Fruit fly (Drosophila melanogaster): Measurements from ENCODE around the gene ACXD.

Gene ACXD

DNA sequence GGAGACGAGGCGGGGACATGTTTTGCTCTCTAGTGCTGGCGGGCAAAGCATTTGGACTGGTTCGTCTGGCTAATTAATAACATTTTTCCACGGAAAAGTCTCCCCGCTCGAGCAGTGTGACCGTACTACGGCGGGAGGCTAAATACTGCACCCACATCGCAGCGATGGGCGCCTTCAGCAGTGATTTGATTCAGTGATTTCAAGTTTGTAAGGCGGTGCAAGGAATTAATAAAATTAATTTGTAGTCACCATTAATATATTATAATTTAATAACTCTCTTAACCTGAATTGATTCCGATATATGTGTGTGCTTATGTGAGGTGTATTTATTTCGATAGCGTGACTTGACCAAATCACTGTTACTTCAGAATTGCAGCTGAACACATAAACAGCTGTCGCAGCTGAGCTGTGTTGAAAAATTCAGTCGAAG is 25.1 kb downstream of the ACXD start, which contains the start of the genes oxt and CG13807 (continued):
- peak; percentile 32 for TF ChIP-seq run (tag; optimal IDR thresholded peaks at IDR 0.05)
- TF ChIP-seq insv (GFP tag; optimal IDR thresholded peaks at IDR 0.05): peak in 1 of 2 experiments; percentile 44
- no peak for TF ChIP-seq pita (GFP tag; optimal IDR thresholded peaks at IDR 0.05)
- TF ChIP-seq onecut (GFP tag; IDR thresholded peaks at IDR 0.05): peak; percentile 76
- peak; percentile 92 for TF ChIP-seq ken (GFP tag; IDR thresholded peaks at IDR 0.05)
- TF ChIP-seq jumu (GFP tag; optimal IDR thresholded peaks at IDR 0.05): no peak
- no peak for TF ChIP-seq CG11398 (GFP tag; optimal IDR thresholded peaks at IDR 0.05)
- TF ChIP-seq schlank (tag; optimal IDR thresholded peaks at IDR 0.05): peak; percentile 64
- peak; percentile 71; the same call in 1 of the 2 replicates for TF ChIP-seq sim (GFP tag; IDR thresholded peaks at IDR 0.05)
- TF ChIP-seq CG12236 (GFP tag; optimal IDR thresholded peaks at IDR 0.05): no peak
- TF ChIP-seq CG11504 (tag; optimal IDR thresholded peaks at IDR 0.05): peak; percentile 84
- TF ChIP-seq Max (GFP tag; optimal IDR thresholded peaks at IDR 0.05): peak; percentile 88
- TF ChIP-seq nom (GFP tag; optimal IDR thresholded peaks at IDR 0.05): peak; percentile 63
- TF ChIP-seq B-H1 (GFP tag; IDR thresholded peaks at IDR 0.05): peak; percentile 89
- peak; percentile 75 for TF ChIP-seq Mad (GFP tag; optimal IDR thresholded peaks at IDR 0.05)
- TF ChIP-seq ara (GFP tag; IDR thresholded peaks at IDR 0.05): peak; percentile 89
- peak; percentile 72 for TF ChIP-seq CG10462 (GFP tag; optimal IDR thresholded peaks at IDR 0.05)
- TF ChIP-seq HHEX (GFP tag; optimal IDR thresholded peaks at IDR 0.05): peak; percentile 87
- peak; percentile 78 for TF ChIP-seq CG17385 (GFP tag; optimal IDR thresholded peaks at IDR 0.05)
- TF ChIP-seq Ssrp (tag; optimal IDR thresholded peaks at IDR 0.05): peak; percentile 86
- peak; percentile 86 for TF ChIP-seq CG32772 (GFP tag; IDR thresholded peaks at IDR 0.05)
- peak; percentile 92 for TF ChIP-seq Chrac-16 (GFP tag; optimal IDR thresholded peaks at IDR 0.05)
- no peak for TF ChIP-seq Hr39 (optimal IDR thresholded peaks at IDR 0.05)
- no peak for TF ChIP-seq CG6791 (GFP tag; IDR thresholded peaks at IDR 0.05; ENCODE audit: partially characterized antibody)
- peak; percentile 90 for TF ChIP-seq CG1233 (GFP tag; optimal IDR thresholded peaks at IDR 0.05)
- peak; percentile 68 for TF ChIP-seq oc (tag; optimal IDR thresholded peaks at IDR 0.05)
- peak; percentile 69 for TF ChIP-seq cwo (GFP tag; optimal IDR thresholded peaks at IDR 0.05)
- TF ChIP-seq Kr (GFP tag; optimal IDR thresholded peaks at IDR 0.05): no peak
- peak; percentile 83 for TF ChIP-seq lilli (GFP tag; optimal IDR thresholded peaks at IDR 0.05)
- no peak for TF ChIP-seq ERR (GFP tag; optimal IDR thresholded peaks at IDR 0.05)
- no peak for TF ChIP-seq tna (GFP tag; IDR thresholded peaks at IDR 0.05; ENCODE audit: partially characterized antibody)
- peak; percentile 66 for TF ChIP-seq fd64A (GFP tag; optimal IDR thresholded peaks at IDR 0.05)
- peak; percentile 51 for TF ChIP-seq BtbVII (GFP tag; optimal IDR thresholded peaks at IDR 0.05)
- no peak for TF ChIP-seq CG15479 (GFP tag; optimal IDR thresholded peaks at IDR 0.05)
- TF ChIP-seq Awh (GFP tag; IDR thresholded peaks at IDR 0.05): peak; percentile 81
- TF ChIP-seq corto (GFP tag; optimal IDR thresholded peaks at IDR 0.05): no peak
- TF ChIP-seq CG42726 (GFP tag; IDR thresholded peaks at IDR 0.05; ENCODE audit: partially characterized antibody): no peak
- peak; percentile 43 for TF ChIP-seq ftz-f1 (GFP tag; optimal IDR thresholded peaks at IDR 0.05)
- peak; percentile 66 for TF ChIP-seq CG10654 (GFP tag; optimal IDR thresholded peaks at IDR 0.05)
- peak; percentile 9 for TF ChIP-seq ash1 (GFP tag; optimal IDR thresholded peaks at IDR 0.05)
- peak; percentile 45 for TF ChIP-seq Gsc (GFP tag; IDR thresholded peaks at IDR 0.05)
- peak; percentile 66 to 93 for TF ChIP-seq dpn (GFP tag; optimal IDR thresholded peaks at IDR 0.05)
- peak; percentile 84 for TF ChIP-seq sens-2 (GFP tag; IDR thresholded peaks at IDR 0.05)
- TF ChIP-seq Stat92E (GFP tag; optimal IDR thresholded peaks at IDR 0.05): peak in 1 of 3 experiments; percentile 91
- TF ChIP-seq CG10209 (GFP tag; optimal IDR thresholded peaks at IDR 0.05): peak; percentile 87
- TF ChIP-seq ab (GFP tag; optimal IDR thresholded peaks at IDR 0.05): peak; percentile 41
- TF ChIP-seq chn (GFP tag; optimal IDR thresholded peaks at IDR 0.05): peak; percentile 62
- TF ChIP-seq emc (GFP tag; optimal IDR thresholded peaks at IDR 0.05): peak; percentile 0
- no peak for TF ChIP-seq CG14860 (GFP tag; IDR thresholded peaks at IDR 0.05; ENCODE audit: partially characterized antibody)
- TF ChIP-seq fd3F (GFP tag; optimal IDR thresholded peaks at IDR 0.05): peak; percentile 87
